Worm (Caenorhabditis elegans): ENCODE measurements around the gene sec-24.1.

Gene sec-24.1

ce11 chrIV:11583906-11584378 is 17.9 kb upstream of the sec-24.1 start, which contains the start of gene F12F6.1:
F12F6.1 (plus strand) TSS chrIV:11583956.
- TF ChIP-seq W03F9.2 (tag; optimal IDR thresholded peaks at IDR 0.05), result no peak
- no peak for TF ChIP-seq dao-5 (tag; optimal IDR thresholded peaks at IDR 0.05)
- no peak for TF ChIP-seq him-1 (tag; optimal IDR thresholded peaks at IDR 0.05)

DNA sequence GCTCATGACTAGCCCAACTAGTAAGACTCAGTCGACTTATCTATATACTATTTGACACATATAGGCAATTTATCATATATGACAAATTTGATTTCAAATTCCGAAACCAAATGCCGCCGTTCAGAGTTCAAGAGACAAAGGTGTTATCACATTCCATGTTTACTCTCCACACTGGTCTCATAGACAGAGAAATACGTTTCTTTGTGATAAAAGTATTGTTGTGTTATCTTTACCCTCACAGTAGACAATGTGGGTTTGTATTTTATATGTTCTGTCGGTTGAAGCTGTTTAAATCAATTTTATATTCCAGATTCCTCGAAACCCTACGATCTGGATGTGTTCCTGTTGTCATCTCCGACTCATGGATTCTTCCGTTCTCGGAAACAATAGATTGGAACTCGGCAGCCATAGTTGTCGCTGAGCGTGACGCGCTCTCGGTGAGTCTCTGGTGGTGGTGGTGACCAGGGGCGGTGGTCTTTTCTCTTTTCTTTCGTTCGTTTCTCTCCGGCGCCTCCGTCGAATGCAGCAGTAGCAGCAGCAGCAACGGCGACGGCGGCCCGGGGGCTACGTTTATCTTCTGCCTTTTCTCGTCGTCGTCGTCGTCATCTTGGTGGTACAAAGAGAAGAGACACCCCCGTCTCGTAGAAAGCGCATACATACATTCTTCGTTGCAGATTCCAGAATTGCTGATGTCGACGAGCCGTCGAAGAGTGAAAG is 16.6 kb upstream of the sec-24.1 start:
- TF ChIP-seq W03F9.2 (tag; optimal IDR thresholded peaks at IDR 0.05) (no peak), dao-5 (tag; optimal IDR thresholded peaks at IDR 0.05) (no peak), him-1 (tag; optimal IDR thresholded peaks at IDR 0.05) (no peak)

- TF ChIP-seq W03F9.2 (tag; optimal IDR thresholded peaks at IDR 0.05), result no peak
- TF ChIP-seq dao-5 (tag; optimal IDR thresholded peaks at IDR 0.05), result no peak
- no peak for TF ChIP-seq him-1 (tag; optimal IDR thresholded peaks at IDR 0.05)
Measured at ce11 chrIV:11578492-11578891, 12.5 kb upstream of the sec-24.1 start, which contains the start of gene rib-1. rib-1 (plus strand) TSS chrIV:11578792.

ce11 chrIV:11574331-11574730 is 8.3 kb upstream of the sec-24.1 start:
- TF ChIP-seq dao-5 (tag; optimal IDR thresholded peaks at IDR 0.05) (no peak), him-1 (tag; optimal IDR thresholded peaks at IDR 0.05) (no peak), W03F9.2 (tag; optimal IDR thresholded peaks at IDR 0.05) (no peak)

- TF ChIP-seq him-1 (tag; optimal IDR thresholded peaks at IDR 0.05), result no peak
- TF ChIP-seq W03F9.2 (tag; optimal IDR thresholded peaks at IDR 0.05), result no peak
- no peak for TF ChIP-seq dao-5 (tag; optimal IDR thresholded peaks at IDR 0.05)
Measured at ce11 chrIV:11572524-11572923, 6.5 kb upstream of the sec-24.1 start.

DNA sequence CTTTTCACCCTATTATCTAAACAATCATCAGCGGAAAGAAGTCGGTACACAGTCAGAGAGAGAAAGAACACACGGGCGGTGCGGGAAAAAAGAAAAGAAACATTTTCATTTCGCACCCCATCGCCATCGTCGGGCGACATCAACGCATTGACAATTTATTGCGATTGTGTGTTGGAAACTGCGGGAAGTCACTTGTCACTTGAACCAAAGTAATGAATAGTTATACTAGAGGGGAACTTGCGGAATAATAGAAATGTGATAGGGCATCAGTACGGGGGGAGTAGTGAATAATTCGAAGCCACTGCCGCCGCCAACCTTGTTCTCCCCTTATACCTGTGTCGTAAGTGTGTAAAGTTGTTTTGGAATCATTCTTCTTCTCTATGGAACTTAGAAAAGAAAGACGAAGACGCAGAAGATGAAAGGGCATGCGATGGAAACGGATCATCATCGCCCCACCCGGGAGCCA is 5.4 kb upstream of the sec-24.1 start:
- TF ChIP-seq dao-5 (tag; optimal IDR thresholded peaks at IDR 0.05), result no peak
- TF ChIP-seq him-1 (tag; optimal IDR thresholded peaks at IDR 0.05), result no peak
- TF ChIP-seq W03F9.2 (tag; optimal IDR thresholded peaks at IDR 0.05), result no peak

DNA sequence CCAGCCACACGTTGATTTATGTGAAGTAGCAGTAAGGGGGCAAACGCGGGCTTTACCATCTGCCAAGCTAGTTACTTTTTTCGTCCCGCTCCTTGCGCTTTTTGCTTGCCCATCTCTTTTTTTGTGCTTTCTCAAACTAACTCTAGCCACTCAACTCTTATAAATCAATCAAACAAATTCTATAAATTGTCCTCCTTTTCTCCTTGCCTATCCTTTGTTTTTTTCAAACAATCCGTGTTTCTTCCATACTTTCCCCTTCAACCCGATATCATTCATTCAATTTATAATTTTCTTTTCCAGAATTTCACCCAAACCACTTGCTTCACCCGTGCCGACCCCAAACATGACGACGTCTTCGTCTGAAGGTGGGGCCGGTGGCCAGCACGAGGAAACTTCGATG is 4.2 kb upstream of the sec-24.1 start, which contains the start of gene srgp-1:
Gene srgp-1 (plus strand): TSS at position 301 of the 400 bp plus-strand sequence.
- TF ChIP-seq dao-5 (tag; optimal IDR thresholded peaks at IDR 0.05) (no peak), W03F9.2 (tag; optimal IDR thresholded peaks at IDR 0.05) (no peak), him-1 (tag; optimal IDR thresholded peaks at IDR 0.05) (no peak)

DNA sequence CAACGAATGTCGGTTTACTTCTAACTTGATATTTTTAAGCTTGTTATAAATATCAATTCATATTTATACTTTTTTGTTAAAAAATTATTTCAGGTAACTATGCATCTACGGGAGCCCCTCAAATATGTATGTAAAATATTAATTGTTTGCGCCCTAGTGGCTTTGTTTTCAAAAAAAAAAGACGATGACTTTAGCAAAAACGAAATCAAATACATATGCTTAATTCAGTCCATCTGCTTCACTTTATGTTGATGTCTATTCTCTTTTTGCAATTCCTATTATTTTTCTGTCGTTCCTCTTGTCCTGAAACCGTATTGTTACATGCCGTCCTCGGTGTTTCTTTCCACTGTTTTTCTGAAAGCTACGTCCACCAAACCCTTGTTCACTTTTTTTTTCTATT is 3.8 kb upstream of the sec-24.1 start:
- TF ChIP-seq W03F9.2 (tag; optimal IDR thresholded peaks at IDR 0.05) (no peak), him-1 (tag; optimal IDR thresholded peaks at IDR 0.05) (no peak), dao-5 (tag; optimal IDR thresholded peaks at IDR 0.05) (no peak)

- TF ChIP-seq W03F9.2 (tag; optimal IDR thresholded peaks at IDR 0.05), result no peak
Measured at ce11 chrIV:11568249-11568940, 2.4 kb upstream of the sec-24.1 start.

ce11 chrIV:11565022-11565421 is 972 bp downstream of the sec-24.1 start:
- TF ChIP-seq him-1 (tag; optimal IDR thresholded peaks at IDR 0.05) (no peak), W03F9.2 (tag; optimal IDR thresholded peaks at IDR 0.05) (no peak), dao-5 (tag; optimal IDR thresholded peaks at IDR 0.05) (no peak)

- TF ChIP-seq dao-5 (tag; optimal IDR thresholded peaks at IDR 0.05) (no peak), him-1 (tag; optimal IDR thresholded peaks at IDR 0.05) (no peak), W03F9.2 (tag; optimal IDR thresholded peaks at IDR 0.05) (no peak)
Measured at ce11 chrIV:11563090-11563489, 2.9 kb downstream of the sec-24.1 start.

DNA sequence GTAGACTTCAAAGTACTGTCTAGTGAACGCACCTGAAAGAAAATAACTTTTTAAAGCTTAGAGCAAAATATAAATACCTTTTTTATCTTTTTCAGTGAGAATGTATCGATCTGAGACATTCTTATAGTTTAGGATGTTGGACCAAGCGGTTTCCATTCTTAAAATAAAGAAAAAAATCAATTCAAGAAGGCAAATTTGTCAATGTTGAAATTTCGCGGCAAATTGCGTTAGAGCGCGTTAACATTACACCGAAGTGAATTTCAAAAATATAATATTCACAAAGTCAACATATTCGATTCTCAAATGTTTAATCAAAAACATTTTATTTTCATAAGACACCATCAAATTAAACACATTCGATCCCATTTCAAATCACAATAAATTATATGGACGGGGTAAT is 4.3 kb downstream of the sec-24.1 start, which contains the start of gene F12F6.7:
Gene F12F6.7 (minus strand): TSS at position 157 of the 400 bp plus-strand sequence.
- TF ChIP-seq W03F9.2 (tag; optimal IDR thresholded peaks at IDR 0.05), result no peak

DNA sequence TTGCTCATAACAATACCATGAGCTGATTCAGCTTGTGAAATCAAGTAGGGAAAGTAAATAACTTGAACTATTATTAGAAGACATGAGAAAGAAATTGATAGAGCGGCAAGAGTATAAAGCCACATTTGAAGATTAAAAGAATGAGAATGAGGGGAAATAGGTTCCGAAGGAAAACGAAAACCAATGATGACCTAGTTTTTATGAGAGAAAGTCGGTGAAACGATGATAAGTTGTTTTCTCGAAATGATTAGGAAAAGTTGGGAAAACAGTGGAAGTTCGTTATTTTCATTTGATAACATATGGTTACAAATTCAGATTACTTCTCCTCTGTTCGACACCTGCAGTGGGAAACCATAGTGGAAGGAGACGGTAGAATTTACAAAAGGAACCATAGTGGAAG is 14.2 kb downstream of the sec-24.1 start, which contains the start of gene col-128:
Gene col-128 (minus strand): TSS at position 148 of the 400 bp plus-strand sequence.
- no peak for TF ChIP-seq dao-5 (tag; optimal IDR thresholded peaks at IDR 0.05)
- TF ChIP-seq W03F9.2 (tag; optimal IDR thresholded peaks at IDR 0.05), result no peak
- no peak for TF ChIP-seq him-1 (tag; optimal IDR thresholded peaks at IDR 0.05)

DNA sequence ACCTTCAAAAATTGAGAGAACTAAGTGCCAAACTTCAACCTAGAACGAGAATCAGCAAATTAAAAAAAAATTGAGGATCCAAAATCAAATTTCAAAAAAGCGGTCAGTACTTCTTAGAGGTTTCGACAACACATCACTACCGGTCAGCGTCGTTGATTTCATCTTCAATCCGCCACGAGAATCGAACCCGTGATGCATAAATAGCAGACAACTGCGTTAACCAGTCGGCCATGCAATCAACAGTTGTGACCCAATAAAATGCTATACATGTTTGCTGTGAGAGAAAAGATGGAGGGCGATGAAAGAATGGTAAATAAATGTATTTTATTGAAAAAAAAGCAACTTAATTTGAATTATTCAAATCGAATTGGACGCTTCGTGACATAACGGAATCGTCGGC is 16.3 kb downstream of the sec-24.1 start:
- TF ChIP-seq dao-5 (tag; optimal IDR thresholded peaks at IDR 0.05) (peak; percentile 63), W03F9.2 (tag; optimal IDR thresholded peaks at IDR 0.05) (peak; percentile 69), him-1 (tag; optimal IDR thresholded peaks at IDR 0.05) (peak; percentile 65)
